Worm (Caenorhabditis elegans) whole organism, midembryonic: Measurements from ENCODE around the gene Y55D5A.4.

Experiments used
- T22C8.4 ChIP-seq: fragments of 200-800 bp; sonication (Bioruptor generic); IDR thresholded peaks from 2 replicates; pipeline ENCODE4 v1.3.6; 2022; ENCODE audit warnings: missing genetic modification characterization, missing compliant biosample characterization
- flt-1 ChIP-seq: fragments of 200-800 bp; sonication (Bioruptor generic); IDR thresholded peaks from 2 replicates; pipeline ENCODE4 v1.3.6; 2022; ENCODE audit warnings: missing genetic modification characterization, missing compliant biosample characterization
- klf-2 ChIP-seq: fragments of 200-800 bp; sonication (Bioruptor generic); conservative IDR thresholded peaks from 2 replicates; pipeline ENCODE4 v1.3.6; 2022; ENCODE audit warnings: missing genetic modification reagents, missing genetic modification characterization, missing compliant biosample characterization
- ref-1 ChIP-seq: fragments of 200-800 bp; sonication (Bioruptor generic); conservative IDR thresholded peaks from 2 replicates; pipeline ENCODE4 v1.3.6; 2022; ENCODE audit warnings: missing genetic modification reagents, missing genetic modification characterization, missing compliant biosample characterization
- ztf-23 ChIP-seq: fragments of 200-800 bp; sonication (Bioruptor generic); IDR thresholded peaks from 2 replicates; pipeline ENCODE4 v1.3.6; 2022; ENCODE audit warnings: missing genetic modification reagents, missing genetic modification characterization, missing compliant biosample characterization
- ztf-29 ChIP-seq: fragments of 200-800 bp; sonication (Bioruptor generic); IDR thresholded peaks from 2 replicates; pipeline ENCODE4 v1.3.6; 2022; ENCODE audit warnings: missing genetic modification reagents, missing genetic modification characterization, missing compliant biosample characterization

DNA sequence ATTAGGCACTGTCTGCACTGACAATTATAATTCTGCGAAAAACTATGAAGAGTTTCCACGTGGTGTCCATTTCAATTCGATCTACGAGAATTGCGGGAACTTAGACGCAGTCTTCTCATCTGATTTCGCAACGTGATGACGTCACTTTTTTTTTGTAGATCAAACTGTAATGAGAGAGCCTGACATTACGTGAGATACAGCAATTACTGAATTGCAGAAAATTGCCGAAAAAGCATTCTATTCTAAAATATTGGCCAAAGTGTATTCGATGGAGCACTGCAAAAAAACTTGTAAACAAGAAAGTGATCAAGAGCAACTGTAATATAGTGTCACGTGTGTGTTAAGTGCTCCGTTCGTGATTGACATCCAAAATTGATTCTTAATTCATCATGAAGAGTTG is 36.8 kb upstream of the Y55D5A.4 start:
- TF ChIP-seq ztf-23 (GFP tag; lab: Robert Waterston, UW): no peak
- no peak for TF ChIP-seq flt-1 (GFP tag; lab: Robert Waterston, UW)
- no peak for TF ChIP-seq ztf-29 (GFP tag; lab: Robert Waterston, UW)
- TF ChIP-seq ref-1 (GFP tag; lab: Robert Waterston, UW): no peak
- TF ChIP-seq T22C8.4 (GFP tag; lab: Robert Waterston, UW): no peak
- no peak for TF ChIP-seq klf-2
